Worm (Caenorhabditis elegans) whole organism, midembryonic: ENCODE results near the gene F21D5.6.
"Not testable (repeated sequence)": the region's sequence is repeated elsewhere in the genome, so short reads cannot be mapped to it uniquely, and the experiment has no call there.

Source experiments
- T22C8.4 ChIP-seq: fragments of 200-800 bp; sonication (Bioruptor generic); IDR thresholded peaks from 2 replicates; pipeline ENCODE4 v1.3.6; 2022; ENCODE audit warnings: missing genetic modification characterization, missing compliant biosample characterization
- flt-1 ChIP-seq: fragments of 200-800 bp; sonication (Bioruptor generic); IDR thresholded peaks from 2 replicates; pipeline ENCODE4 v1.3.6; 2022; ENCODE audit warnings: missing genetic modification characterization, missing compliant biosample characterization
- klf-2 ChIP-seq: fragments of 200-800 bp; sonication (Bioruptor generic); conservative IDR thresholded peaks from 2 replicates; pipeline ENCODE4 v1.3.6; 2022; ENCODE audit warnings: missing genetic modification reagents, missing genetic modification characterization, missing compliant biosample characterization
- med-1 ChIP-seq: sonication (generic microtip); optimal IDR thresholded peaks from 2 replicates; lab custom pipeline; 2017; ENCODE audit warnings: missing genetic modification characterization, mild to moderate bottlenecking, missing compliant biosample characterization, antibody characterized with exemption, missing genetic modification reagents; ENCODE audit not compliant: insufficient read depth
- ref-1 ChIP-seq: fragments of 200-800 bp; sonication (Bioruptor generic); conservative IDR thresholded peaks from 2 replicates; pipeline ENCODE4 v1.3.6; 2022; ENCODE audit warnings: missing genetic modification reagents, missing genetic modification characterization, missing compliant biosample characterization
- tab-1 ChIP-seq: fragments of 200-800 bp; sonication (Bioruptor generic); IDR thresholded peaks from 2 replicates; pipeline ENCODE4 v1.3.6; 2022; ENCODE audit warnings: missing genetic modification characterization, missing compliant biosample characterization
- ztf-23 ChIP-seq: fragments of 200-800 bp; sonication (Bioruptor generic); IDR thresholded peaks from 2 replicates; pipeline ENCODE4 v1.3.6; 2022; ENCODE audit warnings: missing genetic modification reagents, missing genetic modification characterization, missing compliant biosample characterization
- ztf-29 ChIP-seq: fragments of 200-800 bp; sonication (Bioruptor generic); IDR thresholded peaks from 2 replicates; pipeline ENCODE4 v1.3.6; 2022; ENCODE audit warnings: missing genetic modification reagents, missing genetic modification characterization, missing compliant biosample characterization

- TF ChIP-seq tab-1 (GFP tag; lab: Robert Waterston, UW); klf-2; med-1 (GFP tag; lab: Kevin White, UChicago); flt-1; T22C8.4 (GFP tag; lab: Robert Waterston, UW); ztf-29 (GFP tag; lab: Robert Waterston, UW); ztf-23 (GFP tag; lab: Robert Waterston, UW); ref-1 (GFP tag; lab: Robert Waterston, UW): not testable (repeated sequence)
Measured at ce11 chrIV:8788048-8788447, 46.9 kb upstream of the F21D5.6 start, which contains the start of gene C33D9.10.
